Worm (Caenorhabditis elegans) whole organism, L2 larva: ENCODE results near the gene F54B11.5.

ENCODE experiments used
- Y55F3AM.14 ChIP-seq: fragments of 200-800 bp; sonication (Bioruptor generic); optimal IDR thresholded peaks from 2 replicates; lab custom pipeline; 2018; ENCODE audit warnings: mild to moderate bottlenecking, missing genetic modification characterization, missing compliant biosample characterization
- ama-1 ChIP-seq: fragments of 150-350 bp; optimal IDR thresholded peaks from 2 replicates; lab custom pipeline; 2018; ENCODE audit warnings: inconsistent platforms
- crh-2 ChIP-seq: sonication (generic microtip); optimal IDR thresholded peaks from 2 replicates; lab custom pipeline; 2017; ENCODE audit warnings: missing biosample characterization, missing genetic modification characterization
- nhr-21 ChIP-seq: fragments of 150-350 bp; optimal IDR thresholded peaks from 2 replicates; lab custom pipeline; 2014; ENCODE audit warnings: missing biosample characterization, missing genetic modification characterization
- nhr-25 ChIP-seq: fragments of 150-350 bp; sonication (generic microtip); optimal IDR thresholded peaks from 3 replicates; lab custom pipeline; 2014; ENCODE audit warnings: missing biosample characterization, missing genetic modification characterization
- unc-39 ChIP-seq: fragments of 150-350 bp; optimal IDR thresholded peaks from 2 replicates; lab custom pipeline; 2014; ENCODE audit warnings: missing biosample characterization, missing genetic modification characterization
- unc-55 ChIP-seq: fragments of 150-350 bp; sonication (generic microtip); optimal IDR thresholded peaks from 3 replicates; lab custom pipeline; 2014; ENCODE audit warnings: missing biosample characterization, missing genetic modification reagents, missing genetic modification characterization

Gene F54B11.5

DNA sequence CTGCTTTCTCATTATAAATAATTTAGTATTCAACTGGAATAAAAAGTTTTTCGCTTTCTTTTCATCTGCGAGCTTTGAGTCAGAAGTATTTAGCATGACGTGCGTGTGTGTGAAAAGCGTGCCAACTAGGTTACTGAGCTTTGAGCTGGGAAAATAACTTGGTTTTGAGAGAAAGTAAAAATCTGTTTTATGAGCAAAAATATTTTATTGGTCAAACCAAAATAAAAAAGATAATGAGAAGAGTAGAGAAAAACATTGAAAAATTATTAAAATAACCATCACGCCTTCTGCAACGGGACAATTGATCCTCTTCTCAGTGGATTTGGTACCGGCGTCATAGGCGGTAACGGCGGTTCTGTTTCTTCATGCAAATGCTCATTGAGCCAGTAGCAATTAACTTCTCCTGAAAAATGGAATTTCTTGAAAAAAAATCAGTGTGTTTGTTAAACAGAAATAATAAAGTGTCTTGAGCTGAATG is 51.3 kb downstream of the F54B11.5 start:
- TF ChIP-seq crh-2: peak; percentile 3
- peak; percentile 78 for TF ChIP-seq ama-1
- TF ChIP-seq unc-39: no peak
- peak; percentile 81 for TF ChIP-seq unc-55 (GFP tag; lab: Kevin White, UChicago)
- no peak for TF ChIP-seq Y55F3AM.14
- peak; percentile 2 for TF ChIP-seq nhr-25 (tag; lab: Kevin White, UChicago)
- peak; percentile 60 for TF ChIP-seq nhr-21 (tag; lab: Kevin White, UChicago)
